Fruit fly (Drosophila melanogaster) whole organism, prepupa: Measurements from ENCODE around the gene CG13258.

ENCODE experiments used
- Blimp-1 ChIP-seq: fragments of 200-800 bp; sonication (Bioruptor generic); optimal IDR thresholded peaks from 3 replicates; lab custom pipeline; 2017; ENCODE audit warnings: missing biosample characterization, missing genetic modification characterization, mild to moderate bottlenecking, moderate library complexity, missing genetic modification reagents
- CG10631 ChIP-seq: fragments of 200-800 bp; sonication (Bioruptor generic); optimal IDR thresholded peaks from 2 replicates; lab custom pipeline; 2016; ENCODE audit warnings: missing biosample characterization, missing genetic modification characterization
- CG10669 ChIP-seq: fragments of 200-800 bp; sonication (Bioruptor generic); optimal IDR thresholded peaks from 3 replicates; lab custom pipeline; 2018; ENCODE audit warnings: missing biosample characterization, mild to moderate bottlenecking, missing genetic modification characterization, moderate library complexity
- CG11762 ChIP-seq: fragments of 200-800 bp; sonication (Bioruptor generic); optimal IDR thresholded peaks from 3 replicates; lab custom pipeline; 2016; ENCODE audit warnings: missing biosample characterization, missing genetic modification characterization; ENCODE audit not compliant: insufficient read depth
- CG3032 ChIP-seq: fragments of 200-800 bp; optimal IDR thresholded peaks from 2 replicates; lab custom pipeline; 2019; ENCODE audit warnings: missing biosample characterization, mild to moderate bottlenecking, missing genetic modification characterization, moderate library complexity
- CG31627 ChIP-seq: fragments of 200-800 bp; sonication (Bioruptor generic); optimal IDR thresholded peaks from 3 replicates; lab custom pipeline; 2016; ENCODE audit warnings: missing biosample characterization, missing genetic modification characterization
- CG34406 ChIP-seq: fragments of 200-800 bp; sonication (Bioruptor generic); optimal IDR thresholded peaks from 3 replicates; lab custom pipeline; 2016; ENCODE audit warnings: missing biosample characterization, missing genetic modification characterization
- CG3919 ChIP-seq: fragments of 200-800 bp; sonication (Bioruptor generic); optimal IDR thresholded peaks from 3 replicates; lab custom pipeline; 2016; ENCODE audit warnings: missing biosample characterization, missing genetic modification characterization
- CG6163 ChIP-seq: fragments of 200-800 bp; sonication (Bioruptor generic); IDR thresholded peaks from 3 replicates; pipeline ENCODE4 v1.3.6; 2022; ENCODE audit warnings: missing biosample characterization, missing genetic modification characterization
- CG6792 ChIP-seq: fragments of 200-800 bp; sonication (Bioruptor generic); optimal IDR thresholded peaks from 3 replicates; lab custom pipeline; 2016; ENCODE audit warnings: missing biosample characterization, missing genetic modification characterization
- CG6808 ChIP-seq: fragments of 200-800 bp; sonication (Bioruptor generic); optimal IDR thresholded peaks from 3 replicates; lab custom pipeline; 2017; ENCODE audit warnings: missing biosample characterization, missing genetic modification characterization, mild to moderate bottlenecking, moderate library complexity, missing genetic modification reagents
- CG6854 ChIP-seq: fragments of 200-800 bp; sonication (Bioruptor generic); optimal IDR thresholded peaks from 2 replicates; lab custom pipeline; 2017; ENCODE audit warnings: missing biosample characterization, mild to moderate bottlenecking, missing genetic modification characterization
- CG7368 ChIP-seq: fragments of 200-800 bp; sonication (Bioruptor generic); optimal IDR thresholded peaks from 3 replicates; lab custom pipeline; 2016; ENCODE audit warnings: missing biosample characterization, missing genetic modification characterization
- CG8632 ChIP-seq: fragments of 200-800 bp; sonication (Bioruptor generic); optimal IDR thresholded peaks from 3 replicates; lab custom pipeline; 2016; ENCODE audit warnings: missing biosample characterization, missing genetic modification characterization
- Eip75B ChIP-seq: fragments of 200-800 bp; sonication (Bioruptor generic); optimal IDR thresholded peaks from 3 replicates; lab custom pipeline; 2016; ENCODE audit warnings: missing biosample characterization, missing genetic modification characterization
- Eip78C ChIP-seq: fragments of 200-800 bp; sonication (Bioruptor generic); peaks from one replicate; lab custom pipeline; 2016; ENCODE audit warnings: missing biosample characterization, missing genetic modification characterization
- Eip93F ChIP-seq: fragments of 200-800 bp; sonication (Bioruptor generic); optimal IDR thresholded peaks from 2 replicates; lab custom pipeline; 2016; ENCODE audit warnings: missing biosample characterization, mild to moderate bottlenecking, missing genetic modification characterization
- Ets96B ChIP-seq: fragments of 200-800 bp; optimal IDR thresholded peaks from 2 replicates; lab custom pipeline; 2019; ENCODE audit warnings: missing biosample characterization, mild to moderate bottlenecking, missing genetic modification characterization, moderate library complexity
- Hr38 ChIP-seq: sonication (Bioruptor generic); optimal IDR thresholded peaks from 2 replicates; lab custom pipeline; 2016; ENCODE audit warnings: missing biosample characterization, missing genetic modification characterization
- Hr39 ChIP-seq: fragments of 200-800 bp; sonication (Bioruptor generic); optimal IDR thresholded peaks from 2 replicates; lab custom pipeline; 2016; ENCODE audit warnings: missing biosample characterization, missing genetic modification characterization
- Hr4 ChIP-seq: fragments of 200-800 bp; sonication (Bioruptor generic); optimal IDR thresholded peaks from 3 replicates; lab custom pipeline; 2016; ENCODE audit warnings: missing biosample characterization, missing genetic modification characterization
- Lpt ChIP-seq: fragments of 200-800 bp; sonication (Bioruptor generic); optimal IDR thresholded peaks from 3 replicates; lab custom pipeline; 2016; ENCODE audit warnings: missing biosample characterization, missing genetic modification characterization
- OdsH ChIP-seq: fragments of 200-800 bp; sonication (Bioruptor generic); optimal IDR thresholded peaks from 3 replicates; lab custom pipeline; 2016; ENCODE audit warnings: missing biosample characterization, missing genetic modification characterization
- Sox14 ChIP-seq: fragments of 200-800 bp; sonication (Bioruptor generic); optimal IDR thresholded peaks from 3 replicates; lab custom pipeline; 2016; ENCODE audit warnings: missing biosample characterization, missing genetic modification characterization
- achi ChIP-seq: fragments of 200-800 bp; sonication (Bioruptor generic); optimal IDR thresholded peaks from 3 replicates; lab custom pipeline; 2016; ENCODE audit warnings: missing biosample characterization, missing genetic modification characterization
- acj6 ChIP-seq: fragments of 200-800 bp; sonication (Bioruptor generic); optimal IDR thresholded peaks from 3 replicates; lab custom pipeline; 2016; ENCODE audit warnings: missing biosample characterization, missing genetic modification characterization
- dsx ChIP-seq: fragments of 200-800 bp; optimal IDR thresholded peaks from 3 replicates; lab custom pipeline; 2019; ENCODE audit warnings: missing biosample characterization, mild to moderate bottlenecking, missing genetic modification characterization, moderate library complexity; ENCODE audit not compliant: poor library complexity, severe bottlenecking
- fd59A ChIP-seq: fragments of 200-800 bp; sonication (Bioruptor generic); optimal IDR thresholded peaks from 2 replicates; lab custom pipeline; 2017; ENCODE audit warnings: missing biosample characterization, mild to moderate bottlenecking, missing genetic modification characterization, missing genetic modification reagents
- fd85E ChIP-seq: fragments of 200-800 bp; sonication (Bioruptor generic); optimal IDR thresholded peaks from 3 replicates; lab custom pipeline; 2016; ENCODE audit warnings: missing biosample characterization, missing genetic modification characterization
- fkh ChIP-seq: fragments of 200-800 bp; sonication (Bioruptor generic); optimal IDR thresholded peaks from 3 replicates; lab custom pipeline; 2017; ENCODE audit warnings: missing biosample characterization, mild to moderate bottlenecking, missing genetic modification characterization, moderate library complexity
- net ChIP-seq: fragments of 200-800 bp; sonication (Bioruptor generic); optimal IDR thresholded peaks from 3 replicates; lab custom pipeline; 2016; ENCODE audit warnings: missing biosample characterization, missing genetic modification characterization
- salr ChIP-seq, 2 experiments: fragments of 200-800 bp; sonication (Bioruptor generic); optimal IDR thresholded peaks; 3 replicates each; lab custom pipeline; 2016 to 2018; ENCODE audit warnings: missing biosample characterization in 2 of 2, missing genetic modification characterization in 2 of 2, mild to moderate bottlenecking in 1 of 2
- spab ChIP-seq: fragments of 200-800 bp; sonication (Bioruptor generic); optimal IDR thresholded peaks from 2 replicates; lab custom pipeline; 2017; ENCODE audit warnings: missing biosample characterization, mild to moderate bottlenecking, missing genetic modification characterization, missing genetic modification reagents
- ss ChIP-seq, 2 experiments: fragments of 200-800 bp; sonication (Bioruptor generic); optimal IDR thresholded peaks; 2 replicates in 1 of 2; 3 replicates in 1 of 2; lab custom pipeline; 2017 to 2018; ENCODE audit warnings: mild to moderate bottlenecking in 2 of 2, missing biosample characterization in 2 of 2, missing genetic modification characterization in 2 of 2, moderate library complexity in 1 of 2
- topi ChIP-seq: fragments of 200-800 bp; sonication (Bioruptor generic); optimal IDR thresholded peaks from 3 replicates; lab custom pipeline; 2016; ENCODE audit warnings: missing biosample characterization, missing genetic modification characterization

The CG13258 gene

DNA sequence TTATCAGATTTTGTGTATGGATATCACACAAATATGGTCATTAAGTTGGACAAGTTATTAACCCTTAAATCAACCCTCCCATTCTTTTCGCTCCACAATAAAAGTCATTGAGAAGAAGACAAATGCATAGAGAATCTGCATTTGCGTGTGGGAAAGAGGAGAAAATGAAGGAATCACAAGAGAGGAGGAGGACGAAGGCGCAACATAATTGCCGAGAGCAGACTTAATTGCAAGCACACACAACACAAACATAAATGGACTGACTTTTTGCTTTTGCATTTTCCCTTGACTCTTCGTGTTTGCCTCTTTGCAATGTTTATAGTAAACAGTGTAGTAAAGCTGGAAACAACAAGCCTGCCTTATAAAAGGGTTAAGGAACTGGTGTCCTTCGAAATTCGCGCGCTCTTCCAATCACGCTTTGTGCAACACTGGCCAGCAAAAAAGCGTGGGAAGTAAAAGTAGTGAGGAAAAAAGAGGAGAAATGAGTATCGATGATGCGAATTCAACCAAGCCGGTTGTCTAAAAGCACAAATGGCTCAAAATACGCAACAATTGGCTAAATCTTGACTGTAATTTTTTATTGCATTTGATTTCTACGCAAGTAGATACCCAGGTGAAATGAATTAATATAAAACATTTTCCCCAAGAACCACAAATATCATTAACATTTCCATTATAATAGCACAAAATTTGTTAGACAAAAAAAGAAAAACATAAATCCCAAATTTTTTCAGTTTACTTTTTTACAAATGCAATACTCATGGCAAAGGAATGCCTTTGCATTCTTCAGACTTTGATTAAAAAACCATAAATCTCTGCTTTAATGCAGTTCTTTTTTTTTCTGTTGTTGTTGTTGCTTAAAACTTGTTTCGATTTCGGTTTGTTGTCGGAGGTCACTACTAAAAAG lies 25.4 kb downstream of the CG13258 start:
- TF ChIP-seq Hr4 (GFP tag; lab: Kevin White, UChicago) (peak; percentile 32), CG3032 (peak; percentile 55), CG11762 (peak; percentile 22), dsx (GFP tag; lab: Kevin White, UChicago) (peak; percentile 98), CG6854 (GFP tag; lab: Kevin White, UChicago) (no peak), Eip93F (no peak), CG6792 (peak; percentile 13), CG8632 (GFP tag; lab: Kevin White, UChicago) (no peak), Blimp-1 (GFP tag; lab: Kevin White, UChicago) (no peak), CG3919 (GFP tag; lab: Kevin White, UChicago) (peak; percentile 5), CG6808 (peak; percentile 31), Eip78C (GFP tag; lab: Kevin White, UChicago) (peak; percentile 76), ss (GFP tag; optimal IDR thresholded peaks at IDR 0.05; lab: Kevin White, UChicago) (peak; percentile 28 to 77), spab (peak; percentile 17), acj6 (peak; percentile 18), CG10669 (GFP tag; lab: Kevin White, UChicago) (peak; percentile 41), topi (GFP tag; lab: Kevin White, UChicago) (peak; percentile 15), CG10631 (peak; percentile 52), Eip75B (GFP tag; lab: Kevin White, UChicago) (peak; percentile 54), achi (GFP tag; lab: Kevin White, UChicago) (peak; percentile 31), fd59A (GFP tag; lab: Kevin White, UChicago) (peak; percentile 42), Ets96B (tag; lab: Kevin White, UChicago) (peak; percentile 33), OdsH (GFP tag; lab: Kevin White, UChicago) (peak; percentile 44), net (GFP tag; lab: Kevin White, UChicago) (no peak), Sox14 (GFP tag; lab: Kevin White, UChicago) (peak; percentile 0)

DNA sequence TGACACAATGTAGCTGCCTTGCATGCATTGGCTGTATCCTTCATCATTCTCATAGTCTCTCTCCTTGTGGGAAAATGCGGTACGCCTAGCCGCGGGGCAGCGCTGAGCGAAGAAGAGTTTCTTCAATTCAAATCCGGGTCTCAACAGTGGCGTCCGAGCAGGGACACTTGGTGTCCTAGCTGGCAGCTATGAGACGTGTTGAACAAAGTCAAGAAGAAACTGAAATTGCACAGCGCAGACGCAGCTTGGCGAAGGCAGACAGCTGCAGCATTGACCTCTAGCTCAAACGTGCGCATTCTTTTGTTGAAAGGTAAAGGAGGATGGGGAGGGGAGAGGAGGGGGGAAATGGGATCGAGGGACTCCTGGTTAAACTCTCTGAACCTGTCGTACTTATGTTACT lies 29.1 kb downstream of the CG13258 start:
- no peak for TF ChIP-seq CG7368 (GFP tag; lab: Kevin White, UChicago)
- TF ChIP-seq Lpt (GFP tag; lab: Kevin White, UChicago): no peak
- TF ChIP-seq CG11762: no peak
- TF ChIP-seq CG6163 (GFP tag; lab: Robert Waterston, UW): no peak
- TF ChIP-seq fd85E (GFP tag; lab: Kevin White, UChicago): no peak
- no peak for TF ChIP-seq salr (GFP tag; optimal IDR thresholded peaks at IDR 0.05; lab: Kevin White, UChicago)
- no peak for TF ChIP-seq fd59A (GFP tag; lab: Kevin White, UChicago)
- TF ChIP-seq CG6792: no peak
- no peak for TF ChIP-seq CG31627 (GFP tag; lab: Kevin White, UChicago)
- TF ChIP-seq dsx (GFP tag; lab: Kevin White, UChicago): no peak
- TF ChIP-seq net (GFP tag; lab: Kevin White, UChicago): no peak
- TF ChIP-seq, all 60 proteins: peak for 0

DNA sequence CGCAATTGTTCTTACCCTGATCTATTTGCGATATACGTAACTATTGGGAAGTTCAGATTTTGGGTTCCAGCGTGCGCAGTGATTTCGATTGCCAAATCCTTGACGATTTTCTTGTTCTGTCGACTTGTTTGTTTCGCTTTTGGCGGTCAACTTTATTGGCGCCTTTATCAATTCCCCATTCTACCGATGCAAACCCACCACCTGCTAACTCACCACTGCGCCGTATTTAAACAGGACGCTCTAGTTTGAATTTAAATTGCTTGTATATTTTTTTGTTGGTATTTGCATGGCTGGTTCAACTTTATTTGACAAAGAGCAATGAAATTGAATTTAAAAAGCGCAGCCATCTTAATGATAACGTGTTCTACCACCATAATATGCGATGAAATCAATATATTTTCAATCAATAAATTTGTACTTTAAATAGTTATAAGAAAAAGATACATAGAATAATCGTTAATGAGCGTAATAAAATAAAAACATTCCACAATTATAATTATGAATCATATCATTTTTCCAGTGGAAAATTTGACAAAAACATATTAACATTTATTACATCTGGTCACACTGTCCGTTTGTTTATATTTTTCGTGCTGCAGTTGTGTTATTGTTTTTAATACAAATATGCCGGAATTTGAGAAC lies 31.1 kb downstream of the CG13258 start, which contains the start of the genes twe and CG4935:
TSS of gene twe (minus strand) at position 302 of the 642 bp plus-strand sequence.
TSS of gene CG4935 (plus strand) at position 566 of the 642 bp plus-strand sequence.
- TF ChIP-seq CG11762 (no peak), Hr4 (GFP tag; lab: Kevin White, UChicago) (peak; percentile 71), OdsH (GFP tag; lab: Kevin White, UChicago) (peak; percentile 42), Hr39 (no peak), CG6792 (no peak), Sox14 (GFP tag; lab: Kevin White, UChicago) (peak; percentile 35), salr (GFP tag; optimal IDR thresholded peaks at IDR 0.05; lab: Kevin White, UChicago) (peak in 1 of 2 experiments; percentile 51), achi (GFP tag; lab: Kevin White, UChicago) (peak; percentile 61), CG10631 (peak; percentile 15), acj6 (no peak), dsx (GFP tag; lab: Kevin White, UChicago) (no peak), Eip93F (no peak), topi (GFP tag; lab: Kevin White, UChicago) (no peak), CG34406 (no peak), Hr38 (GFP tag; lab: Kevin White, UChicago) (no peak), fkh (GFP tag; lab: Kevin White, UChicago) (peak; percentile 5), Eip78C (GFP tag; lab: Kevin White, UChicago) (peak; percentile 55), net (GFP tag; lab: Kevin White, UChicago) (peak; percentile 46)
